Worm (Caenorhabditis elegans) whole organism, L4/young adult: ENCODE results near the gene F56D3.1.

Source experiments
- W03F9.2 ChIP-seq: fragments of 150-350 bp; optimal IDR thresholded peaks from 2 replicates; lab custom pipeline; 2014; ENCODE audit warnings: missing biosample characterization, missing genetic modification characterization
- dao-5 ChIP-seq: sonication (generic microtip); optimal IDR thresholded peaks from 2 replicates; lab custom pipeline; 2016; ENCODE audit warnings: missing genotype, missing genetic modification characterization, moderate library complexity, missing compliant biosample characterization
- him-1 ChIP-seq: sonication (generic microtip); optimal IDR thresholded peaks from 2 replicates; lab custom pipeline; 2016; ENCODE audit warnings: missing genotype, missing genetic modification reagents, missing genetic modification characterization, missing compliant biosample characterization

DNA sequence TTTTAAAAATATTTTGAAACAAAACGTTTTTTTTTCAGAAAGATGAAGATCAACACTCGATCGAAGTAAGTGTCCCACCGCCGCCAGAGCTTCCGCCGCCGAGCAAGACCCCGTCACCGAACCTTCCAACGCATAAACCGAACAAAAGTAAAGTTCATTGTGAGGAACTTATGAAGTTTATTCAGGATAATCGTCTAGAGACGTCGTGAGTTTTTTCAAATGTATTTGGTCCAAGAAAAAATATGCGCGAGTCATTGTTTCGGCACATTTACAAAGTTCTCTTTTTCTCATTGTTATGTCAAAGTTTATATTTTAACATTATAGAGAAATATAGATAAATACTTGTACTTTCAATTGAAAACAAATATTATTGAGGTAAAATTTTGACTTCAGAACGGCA lies 20.9 kb upstream of the F56D3.1 start:
- no peak for TF ChIP-seq him-1 (tag; lab: Kevin White, UChicago)
- TF ChIP-seq dao-5 (tag; lab: Kevin White, UChicago): no peak
- TF ChIP-seq W03F9.2 (tag; lab: Kevin White, UChicago): no peak
